Fruit fly (Drosophila melanogaster): ENCODE measurements around the gene CG31365.

The CG31365 gene

dm6 chr3R:23147625-23148024 lies 21.4 kb upstream of the CG31365 start (continued):
- TF ChIP-seq salr (GFP tag; optimal IDR thresholded peaks at IDR 0.05): peak; percentile 20 to 68
- peak; percentile 66 for TF ChIP-seq acj6 (GFP tag; optimal IDR thresholded peaks at IDR 0.05)
- peak; percentile 61 for TF ChIP-seq Sox102F (GFP tag; optimal IDR thresholded peaks at IDR 0.05)
- TF ChIP-seq Hr39 (GFP tag; optimal IDR thresholded peaks at IDR 0.05): peak; percentile 47
- peak; percentile 71 for TF ChIP-seq Ets96B (tag; optimal IDR thresholded peaks at IDR 0.05)
- TF ChIP-seq Ets21C (GFP tag; optimal IDR thresholded peaks at IDR 0.05): peak; percentile 1
- TF ChIP-seq CG6276 (GFP tag; optimal IDR thresholded peaks at IDR 0.05): no peak
- peak; percentile 85 for TF ChIP-seq CG3032 (tag; optimal IDR thresholded peaks at IDR 0.05)
- TF ChIP-seq OdsH (GFP tag; optimal IDR thresholded peaks at IDR 0.05): peak; percentile 63
- peak; percentile 60 for TF ChIP-seq CG7368 (GFP tag; optimal IDR thresholded peaks at IDR 0.05)
- TF ChIP-seq CG32006 (GFP tag; optimal IDR thresholded peaks at IDR 0.05): peak; percentile 48
- peak; percentile 54 for TF ChIP-seq Sox14 (GFP tag; optimal IDR thresholded peaks at IDR 0.05)
- TF ChIP-seq CG11762 (GFP tag; optimal IDR thresholded peaks at IDR 0.05; ENCODE audit: insufficient read depth): peak; percentile 34
- TF ChIP-seq fd85E (GFP tag; optimal IDR thresholded peaks at IDR 0.05): no peak
- TF ChIP-seq Gug (GFP tag; IDR thresholded peaks at IDR 0.05): peak; percentile 19; the same call in 1 of the 2 replicates
- no peak for TF ChIP-seq Eip93F (GFP tag; optimal IDR thresholded peaks at IDR 0.05)
- peak; percentile 25 for TF ChIP-seq cyc (GFP tag; optimal IDR thresholded peaks at IDR 0.05)

- TF ChIP-seq CG9139 (GFP tag; optimal IDR thresholded peaks at IDR 0.05) (no peak), Smox (GFP tag; optimal IDR thresholded peaks at IDR 0.05) (no peak), CG16779 (tag; optimal IDR thresholded peaks at IDR 0.05) (no peak), CG15336 (GFP tag; IDR thresholded peaks at IDR 0.05) (no peak)
Observed at dm6 chr3R:23147058-23147457, 20.8 kb upstream of the CG31365 start.

dm6 chr3R:23145681-23146080 lies 19.5 kb upstream of the CG31365 start:
- TF ChIP-seq CG1621 (tag; optimal IDR thresholded peaks at IDR 0.05): no peak
- TF ChIP-seq CG11762 (GFP tag; optimal IDR thresholded peaks at IDR 0.05; ENCODE audit: insufficient read depth): no peak
- TF ChIP-seq Sox102F (GFP tag; optimal IDR thresholded peaks at IDR 0.05): no peak
- no peak for TF ChIP-seq CG3032 (tag; optimal IDR thresholded peaks at IDR 0.05)
- no peak for TF ChIP-seq CG8319 (GFP tag; optimal IDR thresholded peaks at IDR 0.05)
- TF ChIP-seq vri (GFP tag; optimal IDR thresholded peaks at IDR 0.05): no peak
- TF ChIP-seq CG10669 (GFP tag; optimal IDR thresholded peaks at IDR 0.05): no peak
- no peak for TF ChIP-seq pdm3 (GFP tag; optimal IDR thresholded peaks at IDR 0.05)
- TF ChIP-seq Gug (GFP tag; IDR thresholded peaks at IDR 0.05): no peak
- no peak for TF ChIP-seq achi (GFP tag; optimal IDR thresholded peaks at IDR 0.05)
- no peak for TF ChIP-seq CG9139 (GFP tag; optimal IDR thresholded peaks at IDR 0.05)
- no peak for TF ChIP-seq CG3919 (GFP tag; optimal IDR thresholded peaks at IDR 0.05)
- no peak for TF ChIP-seq CG6163 (GFP tag; IDR thresholded peaks at IDR 0.05)
- no peak for TF ChIP-seq dac (GFP tag; optimal IDR thresholded peaks at IDR 0.05)
- TF ChIP-seq Ets96B (tag; optimal IDR thresholded peaks at IDR 0.05): no peak
- no peak for TF ChIP-seq CG6276 (GFP tag; optimal IDR thresholded peaks at IDR 0.05)
- no peak for TF ChIP-seq CG10631 (GFP tag; optimal IDR thresholded peaks at IDR 0.05)
- no peak for TF ChIP-seq CG4318 (GFP tag; optimal IDR thresholded peaks at IDR 0.05)
- TF ChIP-seq CG16779 (tag; optimal IDR thresholded peaks at IDR 0.05): no peak
- no peak for TF ChIP-seq svp (GFP tag)

dm6 chr3R:23144654-23145053 lies 18.4 kb upstream of the CG31365 start:
- TF ChIP-seq spab (GFP tag; optimal IDR thresholded peaks at IDR 0.05) (no peak), dsx (GFP tag; optimal IDR thresholded peaks at IDR 0.05; ENCODE audit: poor library complexity, severe bottlenecking) (peak; percentile 1), Hr4 (GFP tag; optimal IDR thresholded peaks at IDR 0.05) (peak; percentile 21), CG1621 (tag; optimal IDR thresholded peaks at IDR 0.05) (no peak), CG3032 (tag; optimal IDR thresholded peaks at IDR 0.05) (no peak), ss (GFP tag; optimal IDR thresholded peaks at IDR 0.05) (no peak), CG15336 (GFP tag; IDR thresholded peaks at IDR 0.05) (peak; percentile 42; the same call in 1 of the 2 replicates), Ets96B (tag; optimal IDR thresholded peaks at IDR 0.05) (peak; percentile 15), CG7368 (GFP tag; optimal IDR thresholded peaks at IDR 0.05) (no peak), CG6163 (GFP tag; IDR thresholded peaks at IDR 0.05) (no peak), CG6792 (GFP tag; optimal IDR thresholded peaks at IDR 0.05) (no peak), OdsH (GFP tag; optimal IDR thresholded peaks at IDR 0.05) (peak; percentile 26), Blimp-1 (GFP tag; optimal IDR thresholded peaks at IDR 0.05) (no peak), cyc (GFP tag; optimal IDR thresholded peaks at IDR 0.05) (no peak), CG10669 (GFP tag; optimal IDR thresholded peaks at IDR 0.05) (peak; percentile 26), Lpt (GFP tag; optimal IDR thresholded peaks at IDR 0.05) (no peak), Sox15 (GFP tag; optimal IDR thresholded peaks at IDR 0.05) (no peak), CG9139 (GFP tag; optimal IDR thresholded peaks at IDR 0.05) (no peak), Eip78C (GFP tag) (peak; percentile 11), svp (GFP tag) (peak; percentile 42), CG6854 (GFP tag; optimal IDR thresholded peaks at IDR 0.05) (no peak), CG32006 (GFP tag; optimal IDR thresholded peaks at IDR 0.05) (peak; percentile 38), CG8119 (GFP tag; IDR thresholded peaks at IDR 0.05) (no peak), Hr38 (GFP tag; optimal IDR thresholded peaks at IDR 0.05) (no peak), Hr39 (GFP tag; optimal IDR thresholded peaks at IDR 0.05) (peak; percentile 45)
